Fruit fly (Drosophila melanogaster) whole organism, embryonic: ENCODE measurements around the gene CG2931.

ENCODE experiments used
- Awh ChIP-seq: fragments of 200-800 bp; sonication (Bioruptor generic); IDR thresholded peaks from 2 replicates; pipeline ENCODE4, ENCODE4 v1.3.6; 2022; ENCODE audit warnings: missing biosample characterization, missing genetic modification characterization
- CG1024 ChIP-seq: fragments of 200-800 bp; sonication (Bioruptor generic); IDR thresholded peaks from 2 replicates; pipeline ENCODE4 v1.3.6; 2022; ENCODE audit warnings: missing biosample characterization, missing genetic modification characterization
- CG10959 ChIP-seq: fragments of 200-800 bp; sonication (Bioruptor generic); IDR thresholded peaks from 2 replicates; pipeline ENCODE4 v1.3.6; 2022; ENCODE audit warnings: missing biosample characterization, missing genetic modification characterization
- CG14710 ChIP-seq: fragments of 200-800 bp; sonication (Bioruptor generic); optimal IDR thresholded peaks from 3 replicates; lab custom pipeline; 2019; ENCODE audit warnings: missing biosample characterization, mild to moderate bottlenecking, missing genetic modification characterization, moderate library complexity
- CG15011 ChIP-seq: fragments of 200-800 bp; sonication (Bioruptor generic); optimal IDR thresholded peaks from 3 replicates; lab custom pipeline; 2018; ENCODE audit warnings: missing biosample characterization, mild to moderate bottlenecking, missing genetic modification characterization
- CG1603 ChIP-seq: fragments of 200-800 bp; sonication (Bioruptor generic); optimal IDR thresholded peaks from 2 replicates; lab custom pipeline; 2019; ENCODE audit warnings: missing biosample characterization, mild to moderate bottlenecking, missing genetic modification characterization, moderate library complexity
- CG34376 ChIP-seq: fragments of 200-800 bp; sonication (Bioruptor generic); optimal IDR thresholded peaks from 2 replicates; lab custom pipeline; 2018; ENCODE audit warnings: missing biosample characterization, mild to moderate bottlenecking, missing genetic modification characterization
- CG4404 ChIP-seq: fragments of 200-800 bp; sonication (Bioruptor generic); IDR thresholded peaks from 2 replicates; pipeline ENCODE4 v1.3.6; 2022; ENCODE audit warnings: missing biosample characterization, missing genetic modification characterization
- CG7372 ChIP-seq: fragments of 200-800 bp; sonication (Bioruptor generic); IDR thresholded peaks from 2 replicates; pipeline ENCODE4 v1.3.6; 2022; ENCODE audit warnings: missing biosample characterization, missing genetic modification characterization
- CG8290 ChIP-seq, 3 experiments: fragments of 200-800 bp; sonication (Bioruptor generic); optimal IDR thresholded peaks; 2 replicates each; lab custom pipeline; 2016 to 2019; ENCODE audit warnings: missing biosample characterization in 3 of 3, missing genetic modification characterization in 3 of 3, mild to moderate bottlenecking in 2 of 3, moderate library complexity in 1 of 3
- CG8765 ChIP-seq: fragments of 200-800 bp; sonication (Bioruptor generic); IDR thresholded peaks from 2 replicates; pipeline ENCODE4 v1.3.6; 2022; ENCODE audit warnings: missing biosample characterization, missing genetic modification characterization
- CG9215 ChIP-seq: fragments of 200-800 bp; sonication (Bioruptor generic); IDR thresholded peaks from 2 replicates; pipeline ENCODE4 v1.3.6; 2022; ENCODE audit warnings: missing biosample characterization, missing genetic modification characterization
- CG9876 ChIP-seq: fragments of 200-800 bp; sonication (Bioruptor generic); optimal IDR thresholded peaks from 2 replicates; lab custom pipeline; 2016; ENCODE audit warnings: missing biosample characterization, missing genetic modification characterization
- CkIIα-i1 ChIP-seq: fragments of 200-800 bp; sonication (Bioruptor generic); IDR thresholded peaks from 2 replicates; pipeline ENCODE4 v1.3.6; 2022; ENCODE audit warnings: missing biosample characterization, missing genetic modification characterization
- D19A ChIP-seq: fragments of 200-800 bp; optimal IDR thresholded peaks from 3 replicates; lab custom pipeline; 2019; ENCODE audit warnings: missing biosample characterization, mild to moderate bottlenecking, missing genetic modification characterization, moderate library complexity
- Dp ChIP-seq: fragments of 200-800 bp; sonication (Bioruptor generic); optimal IDR thresholded peaks from 2 replicates; lab custom pipeline; 2018; ENCODE audit warnings: missing biosample characterization, mild to moderate bottlenecking, missing genetic modification characterization, moderate library complexity
- Eip74EF ChIP-seq, 2 experiments: fragments of 200-800 bp in 1 of 2; fragments of >200 bp in 1 of 2; sonication (Bioruptor generic) in 1 of 2; optimal IDR thresholded peaks; 2 replicates each; lab custom pipeline; 2017 to 2019; ENCODE audit warnings: missing biosample characterization in 2 of 2, missing genetic modification characterization in 2 of 2, mild to moderate bottlenecking in 1 of 2, moderate library complexity in 1 of 2
- Ets65A ChIP-seq: fragments of 200-800 bp; sonication (Bioruptor generic); peaks from one replicate; lab custom pipeline; 2016; ENCODE audit warnings: missing biosample characterization, missing genetic modification characterization
- HmgD ChIP-seq: fragments of 200-800 bp; sonication (Bioruptor generic); optimal IDR thresholded peaks from 3 replicates; lab custom pipeline; 2016; ENCODE audit warnings: missing biosample characterization, missing genetic modification characterization
- Hmx ChIP-seq: fragments of 200-800 bp; sonication (Bioruptor generic); optimal IDR thresholded peaks from 2 replicates; lab custom pipeline; 2016; ENCODE audit warnings: missing biosample characterization, missing genetic modification characterization
- MESR4 ChIP-seq: fragments of 200-800 bp; sonication (Bioruptor generic); optimal IDR thresholded peaks from 2 replicates; lab custom pipeline; 2018; ENCODE audit warnings: missing biosample characterization, mild to moderate bottlenecking, missing genetic modification characterization, moderate library complexity
- Mes4 ChIP-seq: fragments of 200-800 bp; sonication (Bioruptor generic); optimal IDR thresholded peaks from 2 replicates; lab custom pipeline; 2016; ENCODE audit warnings: missing biosample characterization, missing genetic modification characterization
- Mrtf ChIP-seq: fragments of 200-800 bp; sonication (Bioruptor generic); IDR thresholded peaks from 3 replicates; pipeline ENCODE4 v1.3.6; 2022; ENCODE audit warnings: missing biosample characterization, missing genetic modification characterization
- Sox102F ChIP-seq: fragments of 200-800 bp; sonication (Bioruptor generic); optimal IDR thresholded peaks from 2 replicates; lab custom pipeline; 2018; ENCODE audit warnings: missing biosample characterization, mild to moderate bottlenecking, missing genetic modification characterization, moderate library complexity
- Sry-β ChIP-seq: fragments of 200-800 bp; sonication (Bioruptor generic); optimal IDR thresholded peaks from 2 replicates; lab custom pipeline; 2018; ENCODE audit warnings: missing biosample characterization, mild to moderate bottlenecking, missing genetic modification characterization, moderate library complexity
- ab ChIP-seq: fragments of 200-800 bp; sonication (Bioruptor generic); optimal IDR thresholded peaks from 2 replicates; lab custom pipeline; 2016; ENCODE audit warnings: missing biosample characterization, missing genetic modification characterization
- al ChIP-seq: fragments of 200-800 bp; sonication (Bioruptor generic); IDR thresholded peaks from 2 replicates; pipeline ENCODE4 v1.3.6; 2022; ENCODE audit warnings: missing biosample characterization, missing genetic modification characterization
- ap ChIP-seq: fragments of 200-800 bp; sonication (Bioruptor generic); IDR thresholded peaks from 2 replicates; pipeline ENCODE4 v1.3.6; 2022; ENCODE audit warnings: missing biosample characterization, missing genetic modification characterization
- br ChIP-seq: fragments of >200 bp; optimal IDR thresholded peaks from 2 replicates; lab custom pipeline; 2017
- cg ChIP-seq: fragments of 200-800 bp; sonication (Bioruptor generic); optimal IDR thresholded peaks from 3 replicates; lab custom pipeline; 2019; ENCODE audit warnings: missing biosample characterization, mild to moderate bottlenecking, missing genetic modification characterization, moderate library complexity
- chinmo ChIP-seq: fragments of 200-800 bp; sonication (Bioruptor generic); IDR thresholded peaks from 4 replicates; pipeline ENCODE4 v1.3.6; 2022; ENCODE audit warnings: missing biosample characterization, missing genetic modification characterization; ENCODE audit not compliant: partially characterized antibody
- ci ChIP-seq: fragments of 200-800 bp; sonication (Bioruptor generic); IDR thresholded peaks from 3 replicates; pipeline ENCODE4 v1.3.6; 2022; ENCODE audit warnings: missing biosample characterization, missing genetic modification characterization
- crol ChIP-seq: fragments of 200-800 bp; sonication (Bioruptor generic); IDR thresholded peaks from 2 replicates; pipeline ENCODE4 v1.3.6; 2022; ENCODE audit warnings: missing biosample characterization, missing genetic modification characterization
- dmrt11E ChIP-seq: fragments of 200-800 bp; sonication (Bioruptor generic); optimal IDR thresholded peaks from 3 replicates; lab custom pipeline; 2018; ENCODE audit warnings: missing biosample characterization, mild to moderate bottlenecking, missing genetic modification characterization, moderate library complexity
- eve ChIP-seq, 2 experiments: fragments of >200 bp; optimal IDR thresholded peaks; 2 replicates each; lab custom pipeline; 2017; ENCODE audit warnings: missing biosample characterization in 2 of 2, missing genetic modification characterization in 2 of 2
- fd96Cb ChIP-seq: fragments of 200-800 bp; sonication (Bioruptor generic); optimal IDR thresholded peaks from 2 replicates; lab custom pipeline; 2018; ENCODE audit warnings: missing biosample characterization, mild to moderate bottlenecking, missing genetic modification characterization, moderate library complexity
- gem ChIP-seq: fragments of 200-800 bp; sonication (Bioruptor generic); optimal IDR thresholded peaks from 2 replicates; lab custom pipeline; 2019; ENCODE audit warnings: missing biosample characterization, mild to moderate bottlenecking, missing genetic modification characterization, moderate library complexity
- grn ChIP-seq: fragments of 200-800 bp; sonication (Bioruptor generic); optimal IDR thresholded peaks from 3 replicates; lab custom pipeline; 2017; ENCODE audit warnings: missing biosample characterization, missing genetic modification characterization
- gsb ChIP-seq: fragments of 200-800 bp; sonication (Bioruptor generic); IDR thresholded peaks from 2 replicates; pipeline ENCODE4 v1.3.6; 2022; ENCODE audit warnings: missing biosample characterization, missing genetic modification characterization
- gt ChIP-seq: fragments of 200-800 bp; sonication (Bioruptor generic); IDR thresholded peaks from 2 replicates; pipeline ENCODE4 v1.3.6; 2022; ENCODE audit warnings: missing biosample characterization, missing genetic modification characterization
- hb ChIP-seq: fragments of 200-800 bp; sonication (Bioruptor generic); IDR thresholded peaks from 3 replicates; pipeline ENCODE4 v1.3.6; 2022; ENCODE audit warnings: missing biosample characterization, missing genetic modification characterization; ENCODE audit not compliant: partially characterized antibody
- oc ChIP-seq: fragments of 200-800 bp; sonication (Bioruptor generic); optimal IDR thresholded peaks from 2 replicates; lab custom pipeline; 2018; ENCODE audit warnings: missing biosample characterization, mild to moderate bottlenecking, missing genetic modification characterization, moderate library complexity
- odd ChIP-seq: fragments of 200-800 bp; sonication (Bioruptor generic); optimal IDR thresholded peaks from 2 replicates; lab custom pipeline; 2017; ENCODE audit warnings: missing biosample characterization, mild to moderate bottlenecking, missing genetic modification characterization
- pb ChIP-seq: fragments of 200-800 bp; sonication (Bioruptor generic); optimal IDR thresholded peaks from 3 replicates; lab custom pipeline; 2016; ENCODE audit warnings: missing biosample characterization, missing genetic modification characterization
- ranshi ChIP-seq: fragments of 200-800 bp; sonication (Bioruptor generic); IDR thresholded peaks from 2 replicates; pipeline ENCODE4 v1.3.6; 2022; ENCODE audit warnings: missing biosample characterization, missing genetic modification characterization
- sens ChIP-seq: fragments of 200-800 bp; sonication (Bioruptor generic); peaks from one replicate; lab custom pipeline; 2016; ENCODE audit warnings: missing biosample characterization, missing genetic modification characterization
- vvl ChIP-seq: fragments of 200-800 bp; sonication (Bioruptor generic); IDR thresholded peaks from 2 replicates; pipeline ENCODE4 v1.3.6; 2022; ENCODE audit warnings: missing biosample characterization, missing genetic modification characterization
- wor ChIP-seq: fragments of 200-800 bp; sonication (Bioruptor generic); IDR thresholded peaks from 2 replicates; pipeline ENCODE4 v1.3.6; 2022; ENCODE audit warnings: missing biosample characterization, missing genetic modification characterization

CG2931 gene

dm6 chr3R:5520566-5520965 lies 47.8 kb downstream of the CG2931 start:
- TF ChIP-seq sens (GFP tag; lab: Kevin White, UChicago) (peak; percentile 61), Dp (GFP tag; lab: Kevin White, UChicago) (no peak), D19A (peak; percentile 77)
- TF ChIP-seq, all 482 proteins: peak for 2

dm6 chr3R:5519789-5520188 lies 48.6 kb downstream of the CG2931 start:
- TF ChIP-seq CG7372 (GFP tag; lab: Robert Waterston, UW) (0 out of 2 replicates have a peak, but pooled peaks have one; percentile 12), Ets65A (peak; percentile 27), gsb (no peak), hb (0 out of 3 replicates have a peak, but pooled peaks have one; percentile 16), Sox102F (GFP tag; lab: Kevin White, UChicago) (no peak), crol (GFP tag; lab: Robert Waterston, UW) (peak; percentile 21; the same call in 1 of the 2 replicates), gt (0 out of 2 replicates have a peak, but pooled peaks have one; percentile 7), oc (tag; lab: Kevin White, UChicago) (no peak), chinmo (GFP tag; lab: Robert Waterston, UW) (0 out of 4 replicates have a peak, but pooled peaks have one; percentile 58)

- TF ChIP-seq CG1024 (GFP tag; lab: Robert Waterston, UW), result no peak
- no peak for TF ChIP-seq eve (GFP tag; optimal IDR thresholded peaks at IDR 0.05; lab: Kevin White, UChicago)
- TF ChIP-seq dmrt11E (tag; lab: Kevin White, UChicago), result peak; percentile 39
- peak; percentile 61 for TF ChIP-seq vvl (GFP tag; lab: Robert Waterston, UW)
- TF ChIP-seq CG10959 (GFP tag; lab: Robert Waterston, UW), result no peak
- TF ChIP-seq Sry-β, result peak; percentile 11
- TF ChIP-seq wor (GFP tag; lab: Robert Waterston, UW), result 0 out of 2 replicates have a peak, but pooled peaks have one; percentile 22
- peak in 1 of 2 experiments; percentile 23 for TF ChIP-seq Eip74EF (GFP tag; optimal IDR thresholded peaks at IDR 0.05; lab: Kevin White, UChicago)
- TF ChIP-seq gem (tag; lab: Kevin White, UChicago), result peak; percentile 72
- peak; percentile 68 for TF ChIP-seq Mes4 (GFP tag; lab: Kevin White, UChicago)
- TF ChIP-seq br (lab: Kevin White, UChicago), result no peak
- no peak for TF ChIP-seq CG15011 (GFP tag; lab: Kevin White, UChicago)
- TF ChIP-seq pb, result peak; percentile 36
- TF ChIP-seq CG34376 (GFP tag; lab: Kevin White, UChicago), result no peak
- TF ChIP-seq MESR4 (GFP tag; lab: Kevin White, UChicago), result no peak
- peak; percentile 30; the same call in 1 of the 2 replicates for TF ChIP-seq ranshi (GFP tag; lab: Robert Waterston, UW)
- TF ChIP-seq CG1603 (tag; lab: Kevin White, UChicago), result peak; percentile 68
- no peak for TF ChIP-seq ab (GFP tag; lab: Kevin White, UChicago)
- peak; percentile 45 for TF ChIP-seq CG14710 (tag; lab: Kevin White, UChicago)
- TF ChIP-seq Mrtf (GFP tag; lab: Robert Waterston, UW), result 0 out of 3 replicates have a peak, but pooled peaks have one; percentile 47
- no peak for TF ChIP-seq al (GFP tag; lab: Robert Waterston, UW)
- no peak for TF ChIP-seq Hmx (GFP tag; lab: Kevin White, UChicago)
- TF ChIP-seq ap (GFP tag; lab: Robert Waterston, UW), result 0 out of 2 replicates have a peak, but pooled peaks have one; percentile 37
- TF ChIP-seq HmgD, result no peak
- peak; percentile 76 for TF ChIP-seq ci
- TF ChIP-seq CG8765 (GFP tag; lab: Robert Waterston, UW), result no peak
- no peak for TF ChIP-seq cg (GFP tag; lab: Kevin White, UChicago)
- peak; percentile 21 for TF ChIP-seq odd (GFP tag; lab: Kevin White, UChicago)
- no peak; the same call in 1 of the 2 replicates for TF ChIP-seq CG9215 (GFP tag; lab: Robert Waterston, UW)
- TF ChIP-seq CG4404 (GFP tag; lab: Robert Waterston, UW), result no peak
- TF ChIP-seq fd96Cb (tag; lab: Kevin White, UChicago), result peak; percentile 39
- peak; percentile 24 for TF ChIP-seq CG9876 (GFP tag; lab: Kevin White, UChicago)
- no peak for TF ChIP-seq CkIIα-i1
- TF ChIP-seq CG8290 (GFP tag; optimal IDR thresholded peaks at IDR 0.05; lab: Kevin White, UChicago), result peak; percentile 23
- peak in 1 of 2 experiments; percentile 55 for TF ChIP-seq CG8290 (tag; optimal IDR thresholded peaks at IDR 0.05; lab: Kevin White, UChicago)
- TF ChIP-seq oc (tag; lab: Kevin White, UChicago), result peak; percentile 50
- peak; percentile 91 for TF ChIP-seq Awh (GFP tag; lab: Robert Waterston, UW)
- TF ChIP-seq grn (GFP tag; lab: Kevin White, UChicago), result peak; percentile 54
These were observed 49.8 kb downstream of the CG2931 start for dm6 chr3R:5518627-5519026.
